Fruit fly (Drosophila melanogaster) whole organism, pupa: ENCODE results near the gene CG43082.

Experiments
- CG10348 ChIP-seq: fragments of 200-800 bp; sonication (Bioruptor generic); IDR thresholded peaks from 2 replicates; pipeline ENCODE4 v1.3.6; 2022; ENCODE audit warnings: missing biosample characterization, missing genetic modification characterization
- CG12605 ChIP-seq: fragments of 200-800 bp; sonication (Bioruptor generic); IDR thresholded peaks from 2 replicates; pipeline ENCODE4 v1.3.6; 2022; ENCODE audit warnings: missing biosample characterization, missing genetic modification characterization
- CG13204 ChIP-seq: fragments of 200-800 bp; sonication (Bioruptor generic); optimal IDR thresholded peaks from 2 replicates; lab custom pipeline; 2018; ENCODE audit warnings: missing biosample characterization, mild to moderate bottlenecking, missing genetic modification characterization, moderate library complexity
- CG14655 ChIP-seq: fragments of 200-800 bp; sonication (Bioruptor generic); optimal IDR thresholded peaks from 3 replicates; lab custom pipeline; 2017; ENCODE audit warnings: mild to moderate bottlenecking, missing biosample characterization, missing genetic modification reagents, missing genetic modification characterization
- CG17806 ChIP-seq: fragments of 200-800 bp; sonication (Bioruptor generic); optimal IDR thresholded peaks from 2 replicates; lab custom pipeline; 2018; ENCODE audit warnings: missing biosample characterization, mild to moderate bottlenecking, missing genetic modification characterization, moderate library complexity
- CG32121 ChIP-seq: fragments of 200-800 bp; sonication (Bioruptor generic); IDR thresholded peaks from 2 replicates; pipeline ENCODE4 v1.3.6; 2022; ENCODE audit warnings: missing biosample characterization, missing genetic modification characterization
- CG4496 ChIP-seq: fragments of 200-800 bp; sonication (Bioruptor generic); IDR thresholded peaks from 3 replicates; pipeline ENCODE4 v1.3.6; 2022; ENCODE audit warnings: missing biosample characterization, missing genetic modification characterization
- CG8159 ChIP-seq: fragments of 200-800 bp; sonication (Bioruptor generic); optimal IDR thresholded peaks from 3 replicates; lab custom pipeline; 2018; ENCODE audit warnings: missing biosample characterization, mild to moderate bottlenecking, missing genetic modification characterization, moderate library complexity
- CG8301 ChIP-seq: fragments of 200-800 bp; sonication (Bioruptor generic); optimal IDR thresholded peaks from 2 replicates; lab custom pipeline; 2018; ENCODE audit warnings: missing biosample characterization, mild to moderate bottlenecking, missing genetic modification characterization
- D1 ChIP-seq: fragments of 200-800 bp; sonication (Bioruptor generic); optimal IDR thresholded peaks from 2 replicates; lab custom pipeline; 2018; ENCODE audit warnings: missing biosample characterization, mild to moderate bottlenecking, missing genetic modification characterization, moderate library complexity
- EcR ChIP-seq: fragments of 200-800 bp; sonication (Bioruptor generic); optimal IDR thresholded peaks from 3 replicates; lab custom pipeline; 2019; ENCODE audit warnings: missing biosample characterization, missing genetic modification characterization, mild to moderate bottlenecking, moderate library complexity, missing genetic modification reagents
- fd96Ca ChIP-seq: fragments of 200-800 bp; sonication (Bioruptor generic); IDR thresholded peaks from 3 replicates; pipeline ENCODE4 v1.3.6; 2022; ENCODE audit warnings: missing biosample characterization, missing genetic modification characterization
- rn ChIP-seq: fragments of 200-800 bp; sonication (Bioruptor generic); IDR thresholded peaks from 2 replicates; pipeline ENCODE4 v1.3.6; 2022; ENCODE audit warnings: missing biosample characterization, missing genetic modification characterization

DNA sequence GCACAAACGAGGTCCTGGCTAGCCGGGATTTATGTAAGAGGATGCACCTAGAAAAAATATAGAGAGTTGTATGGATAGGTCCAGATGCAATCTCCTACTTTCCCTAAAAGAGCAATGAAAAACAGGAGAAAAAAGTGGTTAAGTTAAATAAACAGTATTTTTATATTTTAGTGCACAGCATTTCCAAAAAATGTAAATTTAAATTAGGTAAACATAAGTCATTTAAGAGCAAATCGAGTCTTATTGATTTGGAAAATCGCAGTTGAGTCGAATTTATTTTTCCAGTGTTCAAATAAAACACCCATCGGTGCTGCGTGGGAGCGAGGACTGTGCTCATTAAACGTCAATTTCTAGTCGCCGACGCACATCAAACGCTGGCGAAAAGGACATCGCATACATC lies 4.1 kb downstream of the CG43082 start:
- TF ChIP-seq CG4496 (GFP tag; lab: Robert Waterston, UW) (no peak), CG12605 (GFP tag; lab: Robert Waterston, UW) (no peak), rn (GFP tag; lab: Robert Waterston, UW) (no peak), CG14655 (GFP tag; lab: Kevin White, UChicago) (no peak), fd96Ca (no peak), CG32121 (GFP tag; lab: Robert Waterston, UW) (no peak), CG8159 (tag; lab: Kevin White, UChicago) (no peak), CG8301 (tag; lab: Kevin White, UChicago) (no peak), D1 (no peak), CG10348 (GFP tag; lab: Robert Waterston, UW) (no peak), CG13204 (GFP tag; lab: Kevin White, UChicago) (no peak), CG17806 (tag; lab: Kevin White, UChicago) (no peak), EcR (GFP tag; lab: Kevin White, UChicago) (no peak)
